Worm (Caenorhabditis elegans) whole organism, early embryonic: ENCODE measurements around the gene cka-1.

ENCODE experiments used
- B0310.2 ChIP-seq: sonication (generic microtip); optimal IDR thresholded peaks from 2 replicates; lab custom pipeline; 2016; ENCODE audit warnings: mild to moderate bottlenecking, missing genetic modification characterization, missing compliant biosample characterization
- ama-1 ChIP-seq: fragments of 150-350 bp; optimal IDR thresholded peaks from 2 replicates; lab custom pipeline; 2014
- ceh-13 ChIP-seq: fragments of 200-800 bp; sonication (Bioruptor generic); optimal IDR thresholded peaks from 2 replicates; lab custom pipeline; 2018; ENCODE audit warnings: mild to moderate bottlenecking, missing genetic modification characterization, missing compliant biosample characterization
- ceh-36 ChIP-seq: sonication (generic microtip); optimal IDR thresholded peaks from 2 replicates; lab custom pipeline; 2016; ENCODE audit warnings: missing genetic modification characterization, inconsistent platforms, missing compliant biosample characterization
- ets-7 ChIP-seq: sonication (generic microtip); optimal IDR thresholded peaks from 2 replicates; lab custom pipeline; 2016; ENCODE audit warnings: missing genotype, missing genetic modification characterization, missing compliant biosample characterization
- flt-1 ChIP-seq: fragments of 200-800 bp; sonication (Bioruptor generic); IDR thresholded peaks from 2 replicates; pipeline ENCODE4 v1.3.6; 2022; ENCODE audit warnings: missing genetic modification characterization, missing compliant biosample characterization
- hmbx-1 ChIP-seq: sonication (generic microtip); optimal IDR thresholded peaks from 2 replicates; lab custom pipeline; 2016; ENCODE audit warnings: mild to moderate bottlenecking, missing genetic modification characterization, missing compliant biosample characterization
- hmg-4 ChIP-seq: fragments of 200-800 bp; sonication (Bioruptor generic); optimal IDR thresholded peaks from 2 replicates; lab custom pipeline; 2018; ENCODE audit warnings: mild to moderate bottlenecking, missing genetic modification characterization, missing compliant biosample characterization
- hnd-1 ChIP-seq: sonication (generic microtip); optimal IDR thresholded peaks from 2 replicates; lab custom pipeline; 2016; ENCODE audit warnings: missing genetic modification characterization, missing compliant biosample characterization
- scrt-1 ChIP-seq: fragments of 200-800 bp; sonication (Bioruptor generic); IDR thresholded peaks from 2 replicates; pipeline ENCODE4 v1.3.6; 2022; ENCODE audit warnings: missing genetic modification characterization, missing compliant biosample characterization
- sea-1 ChIP-seq: fragments of 200-800 bp; sonication (Bioruptor generic); conservative IDR thresholded peaks from 2 replicates; pipeline ENCODE4 v1.3.6; 2022; ENCODE audit warnings: missing genetic modification characterization, missing compliant biosample characterization
- tbx-37 ChIP-seq: fragments of 200-800 bp; sonication (Bioruptor generic); conservative IDR thresholded peaks from 2 replicates; pipeline ENCODE4 v1.3.6; 2022; ENCODE audit warnings: missing genetic modification reagents, missing genetic modification characterization, missing compliant biosample characterization
- tra-4 ChIP-seq: sonication (generic microtip); optimal IDR thresholded peaks from 2 replicates; lab custom pipeline; 2017; ENCODE audit warnings: missing genetic modification characterization, missing compliant biosample characterization

- TF ChIP-seq tra-4 (no peak), ama-1 (lab: Kevin White, UChicago) (no peak), hmg-4 (GFP tag; lab: Kevin White, UChicago) (no peak), ceh-36 (no peak), flt-1 (GFP tag; lab: Robert Waterston, UW) (no peak), ceh-13 (no peak), scrt-1 (no peak), sea-1 (GFP tag; lab: Robert Waterston, UW) (no peak), B0310.2 (no peak), ets-7 (tag; lab: Kevin White, UChicago) (no peak), hnd-1 (tag; lab: Kevin White, UChicago) (no peak), hmbx-1 (tag; lab: Kevin White, UChicago) (no peak), tbx-37 (GFP tag; lab: Robert Waterston, UW) (no peak)
These were observed 46.8 kb downstream of the cka-1 start, which contains the start of gene sdz-36 for ce11 chrIV:9690644-9691043.
